Worm (Caenorhabditis elegans): ENCODE data around the gene gpx-7.

DNA sequence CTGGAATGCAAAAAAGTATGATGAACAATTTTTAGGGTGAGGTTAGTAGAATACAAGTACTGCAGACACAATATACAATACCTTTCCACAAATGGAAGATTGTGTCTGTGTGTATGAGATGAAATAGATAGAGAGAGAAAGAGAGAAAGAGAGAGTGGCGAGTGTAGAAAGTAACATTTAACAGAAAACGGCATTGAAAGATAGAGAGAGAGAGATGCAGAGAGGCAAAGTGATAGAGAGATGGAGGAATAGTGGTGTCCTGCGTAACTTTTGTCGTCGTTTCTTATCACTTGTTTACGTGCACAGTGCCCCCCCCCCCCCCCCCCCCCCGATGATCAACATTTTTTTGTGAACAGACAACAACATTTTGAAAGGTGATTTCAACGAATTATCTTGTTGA, 15.2 kb upstream of the gpx-7 start:
- no peak for TF ChIP-seq ama-1 (optimal IDR thresholded peaks at IDR 0.05)
- TF ChIP-seq pax-1 (tag; optimal IDR thresholded peaks at IDR 0.05) = no peak
- no peak for TF ChIP-seq C38D4.7 (GFP tag; optimal IDR thresholded peaks at IDR 0.05)
- no peak for TF ChIP-seq pha-4 (tag; optimal IDR thresholded peaks at IDR 0.05)
- TF ChIP-seq madf-2 (tag; optimal IDR thresholded peaks at IDR 0.05) = no peak
- TF ChIP-seq ceh-19 (GFP tag; optimal IDR thresholded peaks at IDR 0.05) = no peak
- no peak for TF ChIP-seq gmeb-2 (tag; optimal IDR thresholded peaks at IDR 0.05)

Measured in whole organism, late embryonic.